Fruit fly (Drosophila melanogaster): ENCODE results near the gene CG14053.

The CG14053 gene

DNA sequence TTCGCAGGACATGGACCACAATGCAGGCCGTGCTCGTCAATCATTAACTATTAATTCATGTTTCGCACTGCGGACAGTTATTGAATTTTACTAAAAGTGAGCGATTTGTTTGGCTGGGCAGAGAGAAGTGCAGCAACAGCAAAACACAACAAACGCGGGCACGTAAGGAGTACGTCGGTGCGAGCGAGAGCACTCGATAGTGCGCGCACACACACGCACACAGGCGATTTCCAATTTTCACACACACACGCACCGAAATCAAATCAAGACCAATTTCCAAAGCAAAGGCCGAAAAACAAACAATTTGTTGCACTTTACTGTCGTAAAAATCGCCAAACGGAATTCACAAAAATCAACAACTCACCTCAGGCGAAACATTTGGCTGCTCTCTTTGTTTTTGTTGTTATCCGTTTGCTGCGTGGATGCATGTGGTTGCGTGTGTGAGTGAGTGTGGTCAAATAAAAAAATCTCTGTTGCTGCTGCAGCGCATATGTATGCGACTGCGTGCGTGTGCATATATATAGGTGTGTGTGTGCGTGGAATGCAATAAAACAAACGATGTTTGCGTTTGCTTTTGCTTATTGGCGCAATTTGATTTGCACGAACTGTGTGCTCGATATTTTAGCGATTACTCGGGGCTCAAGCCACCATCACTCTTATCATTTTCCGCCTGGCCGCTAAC is 35.6 kb downstream of the CG14053 start:
- TF ChIP-seq CG32121 (GFP tag; IDR thresholded peaks at IDR 0.05) = no peak
- TF ChIP-seq CG13204 (GFP tag; optimal IDR thresholded peaks at IDR 0.05) = no peak
- TF ChIP-seq CG9948 (tag; optimal IDR thresholded peaks at IDR 0.05) = no peak
- TF ChIP-seq CG12605 (GFP tag; IDR thresholded peaks at IDR 0.05) = no peak
- no peak for TF ChIP-seq CG8159 (tag; optimal IDR thresholded peaks at IDR 0.05)
- TF ChIP-seq CG15710 (tag; optimal IDR thresholded peaks at IDR 0.05) = no peak
- TF ChIP-seq Pif1B (GFP tag; optimal IDR thresholded peaks at IDR 0.05) = no peak
- TF ChIP-seq CG4496 (GFP tag; IDR thresholded peaks at IDR 0.05) = no peak
- no peak for TF ChIP-seq CG34367 (tag; optimal IDR thresholded peaks at IDR 0.05)
- no peak for TF ChIP-seq Ets98B (GFP tag; IDR thresholded peaks at IDR 0.05)
- no peak for TF ChIP-seq CG14655 (GFP tag; optimal IDR thresholded peaks at IDR 0.05)
- TF ChIP-seq Snoo (tag; optimal IDR thresholded peaks at IDR 0.05) = no peak
- no peak for TF ChIP-seq Pif1A (GFP tag; optimal IDR thresholded peaks at IDR 0.05)
- no peak for TF ChIP-seq D1 (tag; optimal IDR thresholded peaks at IDR 0.05)
- TF ChIP-seq CG17806 (tag; optimal IDR thresholded peaks at IDR 0.05) = no peak
- no peak for TF ChIP-seq EcR (GFP tag; optimal IDR thresholded peaks at IDR 0.05)
- no peak for TF ChIP-seq gl (tag; optimal IDR thresholded peaks at IDR 0.05)
- TF ChIP-seq rn (GFP tag; IDR thresholded peaks at IDR 0.05) = no peak

DNA sequence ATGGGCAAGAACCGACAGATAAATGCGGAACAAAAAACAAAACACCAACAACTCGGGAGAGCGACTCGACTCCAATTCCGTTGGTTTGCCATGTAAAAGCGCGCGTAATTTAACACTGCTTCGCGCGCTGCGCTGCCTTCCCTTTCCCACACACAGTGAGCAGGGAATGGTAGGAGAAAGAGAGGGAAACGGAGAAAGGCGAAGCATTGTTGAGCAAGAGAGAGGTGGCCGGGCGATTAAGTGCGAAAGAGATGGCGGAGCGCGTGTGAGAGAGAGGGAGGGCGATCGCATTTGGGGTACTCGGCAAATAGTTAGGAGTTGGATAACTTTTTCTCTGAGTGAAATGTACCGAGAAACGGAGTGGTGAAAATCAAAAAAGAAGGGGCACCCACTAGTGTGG is 37.8 kb downstream of the CG14053 start:
- TF ChIP-seq CG14655 (GFP tag; optimal IDR thresholded peaks at IDR 0.05) (no peak), rn (GFP tag; IDR thresholded peaks at IDR 0.05) (no peak), CG12605 (GFP tag; IDR thresholded peaks at IDR 0.05) (no peak), EcR (GFP tag; optimal IDR thresholded peaks at IDR 0.05) (peak; percentile 21), CG15710 (tag; optimal IDR thresholded peaks at IDR 0.05) (no peak), CG34367 (tag; optimal IDR thresholded peaks at IDR 0.05) (no peak), CG8159 (tag; optimal IDR thresholded peaks at IDR 0.05) (no peak), CG17806 (tag; optimal IDR thresholded peaks at IDR 0.05) (no peak), Pif1B (GFP tag; optimal IDR thresholded peaks at IDR 0.05) (no peak), gl (tag; optimal IDR thresholded peaks at IDR 0.05) (no peak), Snoo (tag; optimal IDR thresholded peaks at IDR 0.05) (no peak), CG4496 (GFP tag; IDR thresholded peaks at IDR 0.05) (no peak), Pif1A (GFP tag; optimal IDR thresholded peaks at IDR 0.05) (no peak), CG10348 (GFP tag; IDR thresholded peaks at IDR 0.05) (no peak), Ets98B (GFP tag; IDR thresholded peaks at IDR 0.05) (peak; percentile 38; the same call in 1 of the 2 replicates), fd96Ca (GFP tag; IDR thresholded peaks at IDR 0.05) (peak; percentile 32; the same call in 1 of the 3 replicates), CG13204 (GFP tag; optimal IDR thresholded peaks at IDR 0.05) (peak; percentile 39), CG9948 (tag; optimal IDR thresholded peaks at IDR 0.05) (no peak), D1 (tag; optimal IDR thresholded peaks at IDR 0.05) (no peak), CG8301 (tag; optimal IDR thresholded peaks at IDR 0.05) (no peak), CG32121 (GFP tag; IDR thresholded peaks at IDR 0.05) (peak; percentile 42; the same call in 1 of the 2 replicates)

DNA sequence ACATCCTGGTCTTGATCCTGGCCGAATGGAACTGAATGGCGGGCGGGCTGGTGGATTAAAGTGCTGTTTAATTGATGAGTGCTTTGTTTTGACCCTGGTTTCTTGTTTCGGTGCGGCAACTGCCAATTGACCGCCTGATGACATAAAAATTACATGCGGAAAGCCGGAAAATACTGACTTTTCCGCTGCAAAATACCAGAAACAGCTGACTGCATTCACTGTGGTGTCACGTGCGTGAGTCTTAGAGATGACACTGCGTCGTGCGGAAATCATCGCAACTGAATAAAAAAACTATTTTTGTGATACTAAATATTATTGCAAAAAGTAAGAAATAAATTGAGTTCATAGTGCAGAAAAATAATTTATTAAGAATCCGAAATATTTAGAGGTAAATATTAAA is 44.2 kb downstream of the CG14053 start, which contains the start of gene bcn92:
Gene bcn92 (minus strand): TSS at position 170 of the 400 bp plus-strand sequence.
- TF ChIP-seq gl (tag; optimal IDR thresholded peaks at IDR 0.05) = no peak
- 0 out of 2 replicates have a peak, but pooled peaks have one; percentile 11 for TF ChIP-seq CG32121 (GFP tag; IDR thresholded peaks at IDR 0.05)
- TF ChIP-seq Ets98B (GFP tag; IDR thresholded peaks at IDR 0.05) = 0 out of 2 replicates have a peak, but pooled peaks have one; percentile 21
- TF ChIP-seq CG15710 (tag; optimal IDR thresholded peaks at IDR 0.05) = peak; percentile 15
- TF ChIP-seq CG34367 (tag; optimal IDR thresholded peaks at IDR 0.05) = no peak
- peak; percentile 57; the same call in 2 of the 3 replicates for TF ChIP-seq CG4496 (GFP tag; IDR thresholded peaks at IDR 0.05)

DNA sequence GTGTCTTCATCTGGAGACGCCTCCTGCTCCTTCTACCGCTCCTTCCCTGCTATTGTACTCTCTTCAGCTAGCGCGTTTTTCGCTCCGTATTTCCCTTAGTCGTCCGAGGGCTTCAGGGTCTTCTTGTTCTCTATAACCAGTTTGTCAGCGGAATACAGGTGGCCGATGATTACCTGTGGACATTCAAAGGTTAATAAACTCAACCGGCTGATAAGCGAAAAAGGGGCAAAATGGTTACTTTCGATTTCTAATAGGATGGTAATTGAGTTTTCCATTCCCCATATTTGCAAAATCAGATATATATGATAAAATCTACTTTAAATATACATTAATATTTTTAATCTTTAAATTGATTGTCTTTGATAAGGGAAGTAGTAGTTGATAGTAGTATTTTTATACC is 45.0 kb downstream of the CG14053 start:
- no peak for TF ChIP-seq gl (tag; optimal IDR thresholded peaks at IDR 0.05)
- peak; percentile 92 for TF ChIP-seq EcR (GFP tag; optimal IDR thresholded peaks at IDR 0.05)
- no peak for TF ChIP-seq Pif1A (GFP tag; optimal IDR thresholded peaks at IDR 0.05)
- no peak for TF ChIP-seq CG12605 (GFP tag; IDR thresholded peaks at IDR 0.05)
- TF ChIP-seq CG10348 (GFP tag; IDR thresholded peaks at IDR 0.05) = no peak
- no peak for TF ChIP-seq CG14655 (GFP tag; optimal IDR thresholded peaks at IDR 0.05)

DNA sequence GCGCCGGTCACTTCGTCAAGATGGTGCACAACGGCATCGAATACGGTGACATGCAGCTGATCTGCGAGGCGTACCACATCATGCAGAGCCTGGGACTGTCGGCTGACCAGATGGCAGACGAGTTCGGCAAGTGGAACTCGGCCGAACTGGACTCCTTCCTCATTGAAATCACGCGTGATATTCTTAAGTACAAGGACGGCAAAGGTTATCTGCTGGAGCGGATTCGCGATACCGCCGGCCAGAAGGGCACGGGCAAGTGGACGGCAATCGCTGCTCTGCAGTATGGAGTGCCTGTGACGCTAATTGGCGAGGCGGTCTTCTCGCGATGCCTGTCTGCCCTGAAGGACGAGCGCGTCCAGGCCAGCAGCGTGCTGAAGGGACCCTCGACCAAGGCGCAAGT is 46.2 kb downstream of the CG14053 start:
- TF ChIP-seq CG15710 (tag; optimal IDR thresholded peaks at IDR 0.05) (no peak), EcR (GFP tag; optimal IDR thresholded peaks at IDR 0.05) (no peak), Pif1B (GFP tag; optimal IDR thresholded peaks at IDR 0.05) (no peak), D1 (tag; optimal IDR thresholded peaks at IDR 0.05) (no peak), Ets98B (GFP tag; IDR thresholded peaks at IDR 0.05) (no peak)

DNA sequence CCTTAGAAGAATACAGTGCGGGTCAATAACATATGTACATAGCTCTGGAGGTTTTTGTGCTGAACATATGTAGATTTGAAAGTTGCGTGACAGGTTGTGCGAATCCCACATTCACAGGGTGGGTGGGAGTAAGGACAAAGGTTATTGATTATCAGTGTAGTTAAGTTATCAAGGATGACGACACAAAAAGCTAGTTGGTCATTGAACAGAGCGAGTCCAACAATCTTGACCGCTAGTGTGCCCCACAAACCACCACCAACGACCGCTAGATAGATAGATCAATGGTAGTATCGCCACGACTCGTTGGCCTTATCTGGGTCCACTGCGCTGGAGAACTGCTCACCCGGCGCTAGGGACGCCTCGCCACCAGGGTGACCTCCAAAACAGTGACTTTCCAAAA is 47.1 kb downstream of the CG14053 start:
- no peak for TF ChIP-seq CG8159 (tag; optimal IDR thresholded peaks at IDR 0.05)
- peak; percentile 42; the same call in 1 of the 3 replicates for TF ChIP-seq fd96Ca (GFP tag; IDR thresholded peaks at IDR 0.05)
- TF ChIP-seq Pif1A (GFP tag; optimal IDR thresholded peaks at IDR 0.05) = no peak
- TF ChIP-seq CG34367 (tag; optimal IDR thresholded peaks at IDR 0.05) = no peak
- TF ChIP-seq Pif1B (GFP tag; optimal IDR thresholded peaks at IDR 0.05) = no peak
- TF ChIP-seq CG10348 (GFP tag; IDR thresholded peaks at IDR 0.05) = no peak
- peak; percentile 17 for TF ChIP-seq EcR (GFP tag; optimal IDR thresholded peaks at IDR 0.05)
- no peak for TF ChIP-seq rn (GFP tag; IDR thresholded peaks at IDR 0.05)
- no peak for TF ChIP-seq Snoo (tag; optimal IDR thresholded peaks at IDR 0.05)
- no peak for TF ChIP-seq CG32121 (GFP tag; IDR thresholded peaks at IDR 0.05)
- TF ChIP-seq Ets98B (GFP tag; IDR thresholded peaks at IDR 0.05) = no peak; the same call in 1 of the 2 replicates
- TF ChIP-seq CG17806 (tag; optimal IDR thresholded peaks at IDR 0.05) = no peak
- TF ChIP-seq D1 (tag; optimal IDR thresholded peaks at IDR 0.05) = no peak
- no peak for TF ChIP-seq CG14655 (GFP tag; optimal IDR thresholded peaks at IDR 0.05)
- TF ChIP-seq CG13204 (GFP tag; optimal IDR thresholded peaks at IDR 0.05) = no peak
- TF ChIP-seq gl (tag; optimal IDR thresholded peaks at IDR 0.05) = no peak
- TF ChIP-seq CG15710 (tag; optimal IDR thresholded peaks at IDR 0.05) = no peak
- peak; percentile 47; the same call in 2 of the 3 replicates for TF ChIP-seq CG4496 (GFP tag; IDR thresholded peaks at IDR 0.05)
- peak; percentile 34; the same call in 1 of the 2 replicates for TF ChIP-seq CG12605 (GFP tag; IDR thresholded peaks at IDR 0.05)
- no peak for TF ChIP-seq CG9948 (tag; optimal IDR thresholded peaks at IDR 0.05)
- peak; percentile 31 for TF ChIP-seq CG8301 (tag; optimal IDR thresholded peaks at IDR 0.05)

Data from whole organism, pupa.